Worm (Caenorhabditis elegans) whole organism, L2 larva: ENCODE data around the gene smcr-8.
"Not testable (repeated sequence)": the region's sequence is repeated elsewhere in the genome, so short reads cannot be mapped to it uniquely, and the experiment has no call there.

ENCODE experiments used
- R02D3.7 ChIP-seq: fragments of 150-350 bp; optimal IDR thresholded peaks from 2 replicates; lab custom pipeline; 2014; ENCODE audit warnings: missing biosample characterization, missing genetic modification characterization
- ZK546.5 ChIP-seq: sonication (generic microtip); optimal IDR thresholded peaks from 2 replicates; lab custom pipeline; 2017; ENCODE audit warnings: missing biosample characterization, missing genetic modification characterization
- aly-2 ChIP-seq: fragments of 150-350 bp; optimal IDR thresholded peaks from 2 replicates; lab custom pipeline; 2014; ENCODE audit warnings: missing biosample characterization, missing genetic modification characterization
- ama-1 ChIP-seq: fragments of 150-350 bp; optimal IDR thresholded peaks from 2 replicates; lab custom pipeline; 2018; ENCODE audit warnings: inconsistent platforms
- blmp-1 ChIP-seq: sonication (generic microtip); optimal IDR thresholded peaks from 2 replicates; lab custom pipeline; 2017; ENCODE audit warnings: missing genetic modification characterization, mild to moderate bottlenecking, missing compliant biosample characterization, antibody characterized with exemption, moderate library complexity; ENCODE audit not compliant: insufficient read depth
- ceh-16 ChIP-seq: fragments of 150-350 bp; optimal IDR thresholded peaks from 2 replicates; lab custom pipeline; 2014; ENCODE audit warnings: missing biosample characterization, missing genetic modification characterization
- ceh-82 ChIP-seq: fragments of 150-350 bp; optimal IDR thresholded peaks from 2 replicates; lab custom pipeline; 2014; ENCODE audit warnings: missing biosample characterization, missing genetic modification characterization
- crh-2 ChIP-seq: sonication (generic microtip); optimal IDR thresholded peaks from 2 replicates; lab custom pipeline; 2017; ENCODE audit warnings: missing biosample characterization, missing genetic modification characterization
- dmd-4 ChIP-seq: sonication (generic microtip); optimal IDR thresholded peaks from 2 replicates; lab custom pipeline; 2017; ENCODE audit warnings: missing biosample characterization, missing genetic modification characterization
- egl-27 ChIP-seq: sonication (generic microtip); optimal IDR thresholded peaks from 3 replicates; lab custom pipeline; 2017; ENCODE audit warnings: missing biosample characterization, missing genetic modification reagents, missing genetic modification characterization
- elt-3 ChIP-seq: sonication (generic microtip); optimal IDR thresholded peaks from 2 replicates; lab custom pipeline; 2017; ENCODE audit warnings: missing biosample characterization, missing genetic modification characterization
- fos-1 ChIP-seq: fragments of 150-350 bp; optimal IDR thresholded peaks from 2 replicates; lab custom pipeline; 2014; ENCODE audit warnings: missing biosample characterization, missing genetic modification characterization
- gmeb-1 ChIP-seq: fragments of 150-350 bp; optimal IDR thresholded peaks from 2 replicates; lab custom pipeline; 2014; ENCODE audit warnings: missing biosample characterization, missing genetic modification characterization
- lin-11 ChIP-seq: fragments of 150-350 bp; sonication (generic microtip); optimal IDR thresholded peaks from 2 replicates; lab custom pipeline; 2014; ENCODE audit warnings: missing biosample characterization, missing genetic modification characterization, inconsistent platforms, mixed read lengths
- lin-13 ChIP-seq: fragments of 150-350 bp; optimal IDR thresholded peaks from 2 replicates; lab custom pipeline; 2014; ENCODE audit warnings: missing biosample characterization, missing genetic modification reagents, missing genetic modification characterization
- lsy-2 ChIP-seq, 2 experiments: fragments of 150-350 bp in 1 of 2; sonication (generic microtip) in 1 of 2; optimal IDR thresholded peaks; 2 replicates each; lab custom pipeline; 2014 to 2017; ENCODE audit warnings: missing biosample characterization in 2 of 2, missing genetic modification characterization in 2 of 2
- mab-5 ChIP-seq: fragments of 150-350 bp; optimal IDR thresholded peaks from 2 replicates; lab custom pipeline; 2014; ENCODE audit warnings: missing biosample characterization, missing genetic modification characterization
- mbf-1 ChIP-seq: sonication (generic microtip); optimal IDR thresholded peaks from 2 replicates; lab custom pipeline; 2017; ENCODE audit warnings: missing biosample characterization, missing genetic modification characterization
- nhr-10 ChIP-seq: sonication (generic microtip); optimal IDR thresholded peaks from 2 replicates; lab custom pipeline; 2017; ENCODE audit warnings: missing biosample characterization, missing genetic modification characterization
- nhr-11 ChIP-seq: fragments of 150-350 bp; optimal IDR thresholded peaks from 2 replicates; lab custom pipeline; 2014; ENCODE audit warnings: missing biosample characterization, missing genetic modification characterization
- nhr-129 ChIP-seq: fragments of 150-350 bp; optimal IDR thresholded peaks from 2 replicates; lab custom pipeline; 2014; ENCODE audit warnings: missing biosample characterization, missing genetic modification characterization
- nhr-21 ChIP-seq: fragments of 150-350 bp; optimal IDR thresholded peaks from 2 replicates; lab custom pipeline; 2014; ENCODE audit warnings: missing biosample characterization, missing genetic modification characterization
- nhr-23 ChIP-seq: fragments of 150-350 bp; optimal IDR thresholded peaks from 2 replicates; lab custom pipeline; 2014; ENCODE audit warnings: missing biosample characterization, missing genetic modification reagents, missing genetic modification characterization
- nhr-237 ChIP-seq: fragments of 150-350 bp; optimal IDR thresholded peaks from 2 replicates; lab custom pipeline; 2014; ENCODE audit warnings: missing biosample characterization, missing genetic modification characterization
- nhr-25 ChIP-seq: fragments of 150-350 bp; sonication (generic microtip); optimal IDR thresholded peaks from 3 replicates; lab custom pipeline; 2014; ENCODE audit warnings: missing biosample characterization, missing genetic modification characterization
- nhr-6 ChIP-seq: fragments of 150-350 bp; optimal IDR thresholded peaks from 2 replicates; lab custom pipeline; 2014; ENCODE audit warnings: missing biosample characterization, missing genetic modification characterization
- peb-1 ChIP-seq: fragments of 150-350 bp; optimal IDR thresholded peaks from 2 replicates; lab custom pipeline; 2014; ENCODE audit warnings: missing biosample characterization, missing genetic modification characterization
- sem-4 ChIP-seq: fragments of 150-350 bp; optimal IDR thresholded peaks from 2 replicates; lab custom pipeline; 2014; ENCODE audit warnings: missing biosample characterization, missing genetic modification reagents, missing genetic modification characterization
- skn-1 ChIP-seq: sonication (generic microtip); optimal IDR thresholded peaks from 2 replicates; lab custom pipeline; 2017; ENCODE audit warnings: missing biosample characterization, missing genetic modification characterization
- sma-3 ChIP-seq: sonication (generic microtip); optimal IDR thresholded peaks from 2 replicates; lab custom pipeline; 2016; ENCODE audit warnings: missing genetic modification reagents, missing genetic modification characterization, missing compliant biosample characterization
- sma-9 ChIP-seq, 2 experiments: fragments of 150-350 bp in 1 of 2; sonication (generic microtip) in 1 of 2; optimal IDR thresholded peaks; 2 replicates each; lab custom pipeline; 2014 to 2016; ENCODE audit warnings: missing genetic modification characterization in 2 of 2, mild to moderate bottlenecking in 1 of 2, missing biosample characterization in 1 of 2, missing compliant biosample characterization in 1 of 2, missing genetic modification reagents in 1 of 2, moderate library complexity in 1 of 2
- snpc-4 ChIP-seq: fragments of 150-350 bp; optimal IDR thresholded peaks from 2 replicates; lab custom pipeline; 2014; ENCODE audit warnings: missing biosample characterization, missing genetic modification characterization
- unc-55 ChIP-seq: fragments of 150-350 bp; sonication (generic microtip); optimal IDR thresholded peaks from 3 replicates; lab custom pipeline; 2014; ENCODE audit warnings: missing biosample characterization, missing genetic modification reagents, missing genetic modification characterization
- unc-62 ChIP-seq: fragments of 150-350 bp; optimal IDR thresholded peaks from 2 replicates; lab custom pipeline; 2014; ENCODE audit warnings: missing biosample characterization, missing genetic modification reagents, missing genetic modification characterization
- zag-1 ChIP-seq: fragments of 150-350 bp; optimal IDR thresholded peaks from 2 replicates; lab custom pipeline; 2014; ENCODE audit warnings: missing biosample characterization, missing genetic modification characterization
- ztf-11 ChIP-seq: sonication (generic microtip); optimal IDR thresholded peaks from 2 replicates; lab custom pipeline; 2017; ENCODE audit warnings: missing biosample characterization, missing genetic modification characterization
- ztf-4 ChIP-seq: fragments of 150-350 bp; optimal IDR thresholded peaks from 2 replicates; lab custom pipeline; 2014; ENCODE audit warnings: missing biosample characterization, missing genetic modification characterization

Gene smcr-8

DNA sequence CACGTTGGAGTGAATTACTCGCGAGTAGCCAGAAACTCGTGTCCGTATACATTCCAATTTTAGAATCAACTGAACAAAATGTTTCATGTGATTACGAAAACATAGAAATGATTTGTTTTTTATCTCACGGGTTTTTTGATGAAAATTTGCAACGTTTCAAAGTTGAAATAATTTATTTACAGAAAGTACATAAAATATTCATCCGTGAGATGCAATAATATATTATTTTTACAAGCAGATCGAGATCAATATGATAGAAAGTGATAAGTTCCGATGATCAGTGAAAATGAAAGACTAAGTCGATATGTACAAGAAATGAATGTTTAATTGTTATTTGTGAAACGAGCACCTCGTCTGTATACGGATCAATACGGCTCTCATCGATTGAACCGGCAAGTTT is 18.8 kb upstream of the smcr-8 start, which contains the start of gene C27F2.6:
C27F2.6 (minus strand) TSS at position 101 of the 400 bp plus-strand sequence.
- TF ChIP-seq ceh-82 (tag; lab: Kevin White, UChicago); sem-4; elt-3 (tag; lab: Kevin White, UChicago): not testable (repeated sequence)

DNA sequence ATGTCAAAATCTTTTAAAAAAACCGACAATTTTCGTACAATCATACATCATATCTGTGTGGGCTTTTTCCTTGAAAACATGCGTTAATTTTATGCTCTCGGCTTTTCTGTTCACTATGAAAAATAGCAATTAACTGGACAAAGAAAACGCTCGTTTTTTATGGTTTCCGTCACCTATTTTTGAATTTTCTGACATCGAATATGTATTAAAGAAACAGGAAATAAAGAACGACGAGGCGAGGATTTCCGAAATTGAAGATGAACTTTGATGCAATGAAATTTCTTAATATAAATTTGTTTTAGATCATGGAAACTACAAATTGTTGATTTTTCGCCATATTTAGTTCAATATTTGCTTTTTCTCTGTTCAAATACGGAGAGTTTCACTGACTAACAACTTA is 15.2 kb upstream of the smcr-8 start:
- TF ChIP-seq lin-11 (tag; lab: Kevin White, UChicago): no peak
- no peak for TF ChIP-seq ztf-4 (tag; lab: Kevin White, UChicago)
- TF ChIP-seq skn-1 (tag; lab: Kevin White, UChicago): no peak
- TF ChIP-seq mab-5 (tag; lab: Kevin White, UChicago): no peak
- TF ChIP-seq, all 48 proteins: peak for 0

DNA sequence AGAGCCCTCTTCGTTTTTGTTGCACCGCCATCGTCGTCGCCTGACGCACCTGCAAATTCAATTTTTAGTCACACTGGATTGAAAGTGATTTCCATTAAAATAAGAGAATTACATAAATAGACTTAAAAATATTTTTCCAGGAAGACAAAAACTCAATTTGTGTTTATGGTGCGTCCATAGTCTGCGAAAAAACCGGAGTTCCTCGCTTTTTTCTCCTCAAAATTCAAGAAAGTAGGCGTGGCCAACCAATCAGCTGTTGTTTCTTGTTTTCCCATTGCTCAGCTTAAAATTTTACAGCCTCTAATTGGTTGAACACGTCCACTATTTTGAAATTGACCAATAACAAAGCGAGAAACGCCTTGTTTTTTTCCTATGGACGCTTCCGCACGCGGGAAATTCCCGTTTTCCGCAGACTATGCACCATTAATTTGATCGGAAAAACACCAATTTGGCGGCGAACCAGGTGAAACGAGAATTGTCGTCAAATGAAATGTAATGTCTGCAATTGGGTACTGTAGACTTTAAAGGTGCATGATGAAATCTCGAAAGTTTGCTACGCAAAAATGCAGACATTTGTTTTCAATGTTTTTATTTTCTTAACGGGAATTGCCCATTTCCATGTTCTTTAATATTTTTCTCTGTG is 14.6 kb upstream of the smcr-8 start, which contains the start of gene C27F2.7:
C27F2.7 (minus strand) TSS at position 51 of the 643 bp plus-strand sequence.
- TF ChIP-seq nhr-129: no peak
- no peak for TF ChIP-seq unc-62 (GFP tag; lab: Kevin White, UChicago)
- no peak for TF ChIP-seq sma-9 (GFP tag; optimal IDR thresholded peaks at IDR 0.05; lab: Kevin White, UChicago)
- no peak for TF ChIP-seq sma-9 (tag; optimal IDR thresholded peaks at IDR 0.05; lab: Kevin White, UChicago)
- TF ChIP-seq sma-3 (GFP tag; lab: Kevin White, UChicago): no peak
- TF ChIP-seq nhr-21 (tag; lab: Kevin White, UChicago): no peak
- TF ChIP-seq egl-27 (tag; lab: Kevin White, UChicago): no peak
- TF ChIP-seq blmp-1 (tag; lab: Kevin White, UChicago): no peak
- TF ChIP-seq R02D3.7 (tag; lab: Kevin White, UChicago): no peak
- TF ChIP-seq crh-2 (tag; lab: Kevin White, UChicago): no peak
- no peak for TF ChIP-seq snpc-4
- no peak for TF ChIP-seq nhr-11
- TF ChIP-seq gmeb-1 (tag; lab: Kevin White, UChicago): no peak
- no peak for TF ChIP-seq ama-1
- no peak for TF ChIP-seq nhr-237 (tag; lab: Kevin White, UChicago)
- no peak for TF ChIP-seq dmd-4 (tag; lab: Kevin White, UChicago)
- TF ChIP-seq nhr-6 (tag; lab: Kevin White, UChicago): no peak
- no peak for TF ChIP-seq sem-4
- no peak for TF ChIP-seq mab-5 (tag; lab: Kevin White, UChicago)
- no peak for TF ChIP-seq fos-1 (tag; lab: Kevin White, UChicago)

DNA sequence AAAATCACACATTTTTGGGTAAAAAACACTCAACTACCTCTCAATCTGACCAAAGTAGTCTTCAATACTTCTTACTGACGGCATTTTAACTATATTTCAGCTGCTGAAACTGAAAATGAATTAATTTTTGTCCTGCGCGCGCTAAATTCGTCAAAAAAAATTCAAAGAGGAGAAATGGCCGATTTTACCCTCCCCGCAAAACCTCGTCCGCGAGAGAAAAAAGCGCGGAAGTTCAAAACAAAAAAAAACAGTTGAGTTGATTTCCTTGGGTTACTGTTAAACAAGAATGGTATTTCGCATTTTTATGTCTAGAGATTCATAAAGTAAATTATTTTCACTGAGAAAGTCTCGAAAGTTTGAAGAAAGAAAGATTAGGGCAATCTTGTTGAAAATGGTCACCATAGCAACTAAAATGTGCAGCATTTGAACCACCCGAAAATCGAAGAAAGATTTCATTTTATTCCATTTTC is 12.3 kb upstream of the smcr-8 start, which contains the start of the genes C27F2.10 and wdr-60:
C27F2.10 (minus strand) TSS at position 109 of the 470 bp plus-strand sequence.
wdr-60 (plus strand) TSS at position 420 of the 470 bp plus-strand sequence.
- TF ChIP-seq nhr-129: no peak
- peak; percentile 80 for TF ChIP-seq gmeb-1 (tag; lab: Kevin White, UChicago)
- TF ChIP-seq ztf-11 (tag; lab: Kevin White, UChicago): no peak
- TF ChIP-seq nhr-6 (tag; lab: Kevin White, UChicago): no peak
- TF ChIP-seq nhr-10 (tag; lab: Kevin White, UChicago): no peak
- TF ChIP-seq nhr-25 (tag; lab: Kevin White, UChicago): no peak
- TF ChIP-seq lin-13: no peak
- TF ChIP-seq lsy-2 (tag; optimal IDR thresholded peaks at IDR 0.05; lab: Kevin White, UChicago): peak in 1 of 2 experiments; percentile 55
- TF ChIP-seq sma-9 (GFP tag; optimal IDR thresholded peaks at IDR 0.05; lab: Kevin White, UChicago): peak; percentile 12
- TF ChIP-seq sma-9 (tag; optimal IDR thresholded peaks at IDR 0.05; lab: Kevin White, UChicago): no peak
- no peak for TF ChIP-seq ztf-4 (tag; lab: Kevin White, UChicago)
- TF ChIP-seq ZK546.5: no peak
- TF ChIP-seq mbf-1 (tag; lab: Kevin White, UChicago): no peak

DNA sequence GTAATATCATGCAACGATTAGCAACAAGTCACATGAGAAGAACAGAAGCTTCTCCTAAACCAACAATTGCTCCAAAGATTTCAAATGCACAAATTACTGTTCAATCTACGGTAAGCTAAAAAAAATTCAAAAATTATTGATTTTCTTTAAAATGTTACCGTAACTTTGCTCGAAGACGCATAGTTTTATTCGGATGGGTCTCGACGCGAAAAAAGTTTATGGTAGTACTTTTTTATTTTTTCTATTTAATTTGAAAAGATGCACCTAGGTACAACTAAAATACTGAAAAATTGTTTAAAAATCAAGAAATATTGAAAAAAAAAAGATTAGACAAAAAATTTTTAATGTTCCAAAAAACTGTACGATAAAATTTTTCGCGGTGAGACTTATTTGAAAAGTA is 11.5 kb upstream of the smcr-8 start:
- TF ChIP-seq ceh-16 (no peak), lin-13 (no peak), sma-9 (GFP tag; optimal IDR thresholded peaks at IDR 0.05; lab: Kevin White, UChicago) (no peak), sma-9 (tag; optimal IDR thresholded peaks at IDR 0.05; lab: Kevin White, UChicago) (no peak), skn-1 (tag; lab: Kevin White, UChicago) (no peak), ztf-4 (tag; lab: Kevin White, UChicago) (no peak), nhr-23 (tag; lab: Kevin White, UChicago) (no peak), nhr-25 (tag; lab: Kevin White, UChicago) (no peak), ama-1 (no peak), aly-2 (tag; lab: Kevin White, UChicago) (no peak), gmeb-1 (tag; lab: Kevin White, UChicago) (no peak), elt-3 (tag; lab: Kevin White, UChicago) (no peak), peb-1 (tag; lab: Kevin White, UChicago) (no peak), dmd-4 (tag; lab: Kevin White, UChicago) (no peak), lin-11 (tag; lab: Kevin White, UChicago) (no peak), ztf-11 (tag; lab: Kevin White, UChicago) (no peak), unc-55 (GFP tag; lab: Kevin White, UChicago) (no peak), crh-2 (tag; lab: Kevin White, UChicago) (no peak), zag-1 (no peak)
